Worm (Caenorhabditis elegans) whole organism, mixed stage, embryonic: ENCODE data around the gene C25D7.15.
"Not testable (repeated sequence)": the region's sequence is repeated elsewhere in the genome, so short reads cannot be mapped to it uniquely, and the experiment has no call there.

Experiments
- M03D4.4 ChIP-seq: sonication (generic microtip); optimal IDR thresholded peaks from 2 replicates; lab custom pipeline; 2017; ENCODE audit warnings: mild to moderate bottlenecking, missing genetic modification characterization, missing compliant biosample characterization
- drap-1 ChIP-seq: fragments of 200-800 bp; sonication (Bioruptor generic); optimal IDR thresholded peaks from 3 replicates; lab custom pipeline; 2018; ENCODE audit warnings: mild to moderate bottlenecking, missing genetic modification characterization, missing compliant biosample characterization
- elt-1 ChIP-seq: sonication (generic microtip); optimal IDR thresholded peaks from 2 replicates; lab custom pipeline; 2017; ENCODE audit warnings: missing genetic modification characterization, mild to moderate bottlenecking, missing compliant biosample characterization, antibody characterized with exemption, moderate library complexity, borderline replicate concordance; ENCODE audit not compliant: insufficient read depth
- flh-1 ChIP-seq: fragments of 200-800 bp; sonication (Bioruptor generic); optimal IDR thresholded peaks from 2 replicates; lab custom pipeline; 2018; ENCODE audit warnings: mild to moderate bottlenecking, missing genetic modification characterization, moderate library complexity, missing compliant biosample characterization
- ham-2 ChIP-seq: fragments of 200-800 bp; sonication (Bioruptor generic); optimal IDR thresholded peaks from 2 replicates; lab custom pipeline; 2018; ENCODE audit warnings: mild to moderate bottlenecking, missing genetic modification characterization, missing compliant biosample characterization
- hlh-1 ChIP-seq: fragments of 150-350 bp; optimal IDR thresholded peaks from 2 replicates; lab custom pipeline; 2014; ENCODE audit warnings: missing biosample characterization, missing genetic modification reagents, missing genetic modification characterization
- lin-13 ChIP-seq: fragments of 150-350 bp; optimal IDR thresholded peaks from 2 replicates; lab custom pipeline; 2014; ENCODE audit warnings: missing biosample characterization, missing genetic modification characterization
- lin-32 ChIP-seq: fragments of 200-800 bp; sonication (Bioruptor generic); optimal IDR thresholded peaks from 2 replicates; lab custom pipeline; 2018; ENCODE audit warnings: mild to moderate bottlenecking, missing genetic modification characterization, missing compliant biosample characterization
- nhr-12 ChIP-seq: fragments of 150-350 bp; optimal IDR thresholded peaks from 2 replicates; lab custom pipeline; 2014; ENCODE audit warnings: missing biosample characterization, missing genetic modification characterization
- nhr-28 ChIP-seq: fragments of 150-350 bp; optimal IDR thresholded peaks from 2 replicates; lab custom pipeline; 2014; ENCODE audit warnings: missing biosample characterization, missing genetic modification characterization
- nhr-76 ChIP-seq: sonication (generic microtip); optimal IDR thresholded peaks from 2 replicates; lab custom pipeline; 2017; ENCODE audit warnings: missing biosample characterization, missing genetic modification characterization
- pha-4 ChIP-seq: fragments of 150-350 bp; optimal IDR thresholded peaks from 2 replicates; lab custom pipeline; 2018; ENCODE audit warnings: missing biosample characterization, missing genetic modification reagents, missing genetic modification characterization
- sptf-1 ChIP-seq: sonication (generic microtip); optimal IDR thresholded peaks from 2 replicates; lab custom pipeline; 2017; ENCODE audit warnings: mild to moderate bottlenecking, missing genetic modification characterization, moderate library complexity, missing compliant biosample characterization
- unc-120 ChIP-seq: sonication (generic microtip); optimal IDR thresholded peaks from 2 replicates; lab custom pipeline; 2017; ENCODE audit warnings: missing genetic modification characterization, missing compliant biosample characterization; ENCODE audit not compliant: poor library complexity, severe bottlenecking
- unc-39 ChIP-seq: fragments of 150-350 bp; optimal IDR thresholded peaks from 2 replicates; lab custom pipeline; 2014; ENCODE audit warnings: missing biosample characterization, missing genetic modification characterization

Gene C25D7.15

DNA sequence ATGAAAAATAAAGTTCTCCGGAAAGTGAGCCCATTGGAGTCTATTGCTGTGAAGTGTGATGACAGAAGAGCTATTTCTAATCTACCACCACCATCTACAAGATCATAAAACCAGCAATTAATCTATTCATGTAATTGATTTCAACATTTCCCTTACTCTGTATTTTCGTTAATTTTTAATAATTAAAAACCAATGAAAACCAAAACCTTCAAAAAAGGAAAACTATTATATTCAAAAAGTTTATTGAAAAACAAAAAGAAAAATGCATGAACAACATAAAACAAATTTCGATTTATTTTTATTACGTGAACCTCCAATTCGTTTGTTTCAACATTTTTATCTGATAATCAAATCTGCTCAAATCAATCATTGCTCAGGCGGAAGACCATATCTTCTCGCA is 39.8 kb downstream of the C25D7.15 start, which contains the start of gene C01G10.1:
C01G10.1 (plus strand) TSS at position 301 of the 400 bp plus-strand sequence.
- TF ChIP-seq hlh-1 (no peak), elt-1 (peak; percentile 7), sptf-1 (no peak), flh-1 (GFP tag; lab: Kevin White, UChicago) (no peak), nhr-76 (tag; lab: Kevin White, UChicago) (no peak), M03D4.4 (tag; lab: Kevin White, UChicago) (no peak), unc-120 (tag; lab: Kevin White, UChicago) (no peak)

DNA sequence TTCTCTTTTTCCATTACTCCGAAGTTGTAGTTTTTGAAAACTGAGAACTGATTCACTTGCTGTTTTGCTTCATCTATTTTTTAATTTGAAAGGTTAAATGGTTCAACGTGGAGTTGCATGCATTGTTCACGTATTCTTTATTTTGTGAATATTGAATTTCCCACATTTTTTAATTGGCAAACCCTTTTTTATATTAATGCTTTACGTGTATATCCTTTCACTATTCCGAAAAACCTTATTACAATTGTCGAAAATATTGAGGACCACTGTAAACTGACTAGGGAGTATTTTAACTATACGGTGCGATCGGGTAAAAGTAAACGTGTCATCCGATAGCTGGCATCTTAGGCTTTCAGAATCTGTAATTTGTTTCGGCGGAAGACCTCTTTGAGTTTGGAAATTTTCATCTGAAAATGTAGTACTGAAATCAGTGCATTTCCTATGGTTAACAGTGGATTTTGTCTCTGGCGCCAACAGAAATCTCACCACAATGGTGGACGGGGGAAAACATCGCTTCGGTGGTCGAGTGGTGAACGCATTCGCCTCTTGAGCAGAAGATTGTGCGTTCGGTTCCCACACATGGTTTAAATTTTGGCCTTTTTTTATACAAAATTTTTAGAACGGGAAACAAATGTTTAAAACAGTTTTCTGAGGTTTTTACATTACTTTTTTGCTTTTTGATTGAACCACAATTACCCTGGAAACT is 46.4 kb downstream of the C25D7.15 start, which contains the start of gene C01G10.14:
C01G10.14 (minus strand) TSS at position 51 of the 706 bp plus-strand sequence.
- TF ChIP-seq unc-120 (tag; lab: Kevin White, UChicago); nhr-76 (tag; lab: Kevin White, UChicago); lin-13: not testable (repeated sequence)
- TF ChIP-seq, all 35 proteins: peak for 0; not testable (repeated sequence) for 35

DNA sequence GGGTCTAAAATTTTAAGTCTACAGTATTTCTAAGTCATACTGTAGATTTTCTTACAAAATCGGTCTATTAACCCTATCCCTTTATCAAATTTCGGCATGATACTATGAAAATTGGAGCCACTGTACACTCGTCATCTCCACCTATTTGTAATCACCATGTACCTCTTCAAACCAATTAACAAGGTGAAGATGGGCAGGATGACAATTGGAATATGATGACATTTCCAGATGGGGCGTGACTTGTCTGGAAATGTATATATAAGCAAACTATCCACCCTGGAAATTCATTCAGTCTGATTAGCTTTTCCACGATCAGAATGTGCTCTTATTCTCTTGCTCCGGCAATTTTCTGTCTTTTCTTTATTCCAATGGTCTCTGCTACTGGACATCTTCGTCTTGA is 49.7 kb downstream of the C25D7.15 start, which contains the start of gene Y75B12A.2:
Y75B12A.2 (plus strand) TSS at position 301 of the 400 bp plus-strand sequence.
- TF ChIP-seq flh-1 (GFP tag; lab: Kevin White, UChicago) (no peak), nhr-28 (tag; lab: Kevin White, UChicago) (no peak), drap-1 (GFP tag; lab: Kevin White, UChicago) (no peak), nhr-12 (no peak), pha-4 (tag; lab: Kevin White, UChicago) (no peak), ham-2 (GFP tag; lab: Kevin White, UChicago) (no peak), elt-1 (no peak), lin-32 (GFP tag; lab: Kevin White, UChicago) (no peak), unc-39 (tag; lab: Kevin White, UChicago) (no peak), M03D4.4 (tag; lab: Kevin White, UChicago) (no peak)
